Worm (Caenorhabditis elegans): ENCODE data around the gene arrd-1.

DNA sequence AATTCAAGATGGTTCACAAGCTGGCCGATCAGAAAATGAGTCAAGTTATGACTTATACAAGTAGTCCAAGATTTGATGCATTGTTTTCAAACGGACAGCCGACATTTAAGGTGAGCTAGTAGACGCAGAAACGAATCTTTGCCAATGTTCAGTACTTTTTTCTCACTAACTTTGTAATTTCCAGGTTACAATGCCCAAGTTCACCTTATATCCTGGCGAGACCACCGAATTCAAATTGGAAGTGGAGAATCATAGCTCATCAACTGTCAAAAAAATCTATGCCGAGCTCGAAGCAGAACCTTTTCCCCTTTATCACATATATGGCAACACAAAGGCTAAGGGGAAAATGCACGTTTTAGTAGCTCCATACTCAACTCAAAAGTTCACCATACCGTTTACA, 608 bp downstream of the arrd-1 start:
- TF ChIP-seq unc-62 (GFP tag; optimal IDR thresholded peaks at IDR 0.05): no peak
- TF ChIP-seq F33H1.4 (GFP tag; IDR thresholded peaks at IDR 0.05): no peak
- no peak for TF ChIP-seq ceh-100 (GFP tag; IDR thresholded peaks at IDR 0.05)
- TF ChIP-seq K11D2.4 (GFP tag; IDR thresholded peaks at IDR 0.05): no peak
- no peak for TF ChIP-seq ceh-40 (GFP tag; IDR thresholded peaks at IDR 0.05)
- no peak for TF ChIP-seq snpc-1.3 (tag; optimal IDR thresholded peaks at IDR 0.05; ENCODE audit: insufficient read depth)
- TF ChIP-seq C17E4.6 (GFP tag; IDR thresholded peaks at IDR 0.05): no peak
- TF ChIP-seq aptf-3 (GFP tag; IDR thresholded peaks at IDR 0.05): no peak
- TF ChIP-seq ztf-26 (tag; optimal IDR thresholded peaks at IDR 0.05): no peak
- no peak for TF ChIP-seq dox-1 (GFP tag; IDR thresholded peaks at IDR 0.05)
